Worm (Caenorhabditis elegans) whole organism, mixed stage, embryonic: ENCODE data around the gene ZK682.7.

Source experiments
- bed-3 ChIP-seq: fragments of 200-800 bp; sonication (Bioruptor generic); optimal IDR thresholded peaks from 3 replicates; lab custom pipeline; 2018; ENCODE audit warnings: mild to moderate bottlenecking, missing genetic modification characterization, moderate library complexity, missing compliant biosample characterization
- cnd-1 ChIP-seq: fragments of 200-800 bp; sonication (Bioruptor generic); optimal IDR thresholded peaks from 2 replicates; lab custom pipeline; 2018; ENCODE audit warnings: mild to moderate bottlenecking, missing genetic modification characterization, missing compliant biosample characterization
- lsy-2 ChIP-seq: fragments of 150-350 bp; optimal IDR thresholded peaks from 2 replicates; lab custom pipeline; 2014; ENCODE audit warnings: missing biosample characterization, missing genetic modification characterization
- mab-5 ChIP-seq: fragments of 150-350 bp; optimal IDR thresholded peaks from 2 replicates; lab custom pipeline; 2014; ENCODE audit warnings: missing biosample characterization, missing genetic modification characterization
- nhr-12 ChIP-seq: fragments of 150-350 bp; optimal IDR thresholded peaks from 2 replicates; lab custom pipeline; 2014; ENCODE audit warnings: missing biosample characterization, missing genetic modification characterization
- nhr-2 ChIP-seq: fragments of 150-350 bp; optimal IDR thresholded peaks from 2 replicates; lab custom pipeline; 2014; ENCODE audit warnings: missing biosample characterization, missing genetic modification characterization
- nhr-28 ChIP-seq: fragments of 150-350 bp; optimal IDR thresholded peaks from 2 replicates; lab custom pipeline; 2014; ENCODE audit warnings: missing biosample characterization, missing genetic modification characterization
- nhr-76 ChIP-seq: sonication (generic microtip); optimal IDR thresholded peaks from 2 replicates; lab custom pipeline; 2017; ENCODE audit warnings: missing biosample characterization, missing genetic modification characterization
- snpc-4 ChIP-seq: fragments of 150-350 bp; optimal IDR thresholded peaks from 2 replicates; lab custom pipeline; 2014; ENCODE audit warnings: missing biosample characterization, missing genetic modification characterization
- sptf-1 ChIP-seq: sonication (generic microtip); optimal IDR thresholded peaks from 2 replicates; lab custom pipeline; 2017; ENCODE audit warnings: mild to moderate bottlenecking, missing genetic modification characterization, moderate library complexity, missing compliant biosample characterization
- unc-39 ChIP-seq: fragments of 150-350 bp; optimal IDR thresholded peaks from 2 replicates; lab custom pipeline; 2014; ENCODE audit warnings: missing biosample characterization, missing genetic modification characterization

ce11 chrV:9293359-9293758 is 1.4 kb upstream of the ZK682.7 start:
- no peak for TF ChIP-seq unc-39 (tag; lab: Kevin White, UChicago)
- no peak for TF ChIP-seq snpc-4
- no peak for TF ChIP-seq nhr-76 (tag; lab: Kevin White, UChicago)
- TF ChIP-seq nhr-28 = no peak
- TF ChIP-seq sptf-1 (tag; lab: Kevin White, UChicago) = peak; percentile 61
- TF ChIP-seq lsy-2 = no peak
- TF ChIP-seq bed-3 (GFP tag; lab: Kevin White, UChicago) = peak; percentile 6
- TF ChIP-seq cnd-1 (tag; lab: Kevin White, UChicago) = peak; percentile 1
- TF ChIP-seq nhr-2 (tag; lab: Kevin White, UChicago) = no peak
- TF ChIP-seq mab-5 (tag; lab: Kevin White, UChicago) = no peak
- no peak for TF ChIP-seq nhr-12 (tag; lab: Kevin White, UChicago)
